Worm (Caenorhabditis elegans) whole organism, young adult: ENCODE results near the gene dos-3.

Source experiments
- F22D6.2 ChIP-seq: sonication (generic microtip); optimal IDR thresholded peaks from 2 replicates; lab custom pipeline; 2016; ENCODE audit warnings: mild to moderate bottlenecking, missing genetic modification characterization, missing compliant biosample characterization
- F52B5.7 ChIP-seq: sonication (generic microtip); optimal IDR thresholded peaks from 2 replicates; lab custom pipeline; 2016; ENCODE audit warnings: mild to moderate bottlenecking, missing genetic modification characterization, missing compliant biosample characterization
- F57C9.4 ChIP-seq: sonication (generic microtip); optimal IDR thresholded peaks from 2 replicates; lab custom pipeline; 2017; ENCODE audit warnings: mild to moderate bottlenecking, missing genetic modification characterization, missing compliant biosample characterization
- T26A5.8 ChIP-seq: sonication (generic microtip); optimal IDR thresholded peaks from 2 replicates; lab custom pipeline; 2016; ENCODE audit warnings: missing genetic modification characterization, missing compliant biosample characterization
- Y56A3A.18 ChIP-seq: fragments of 200-800 bp; sonication (Bioruptor generic); IDR thresholded peaks from 2 replicates; pipeline ENCODE4 v1.3.6; 2022; ENCODE audit warnings: missing genetic modification reagents, missing genetic modification characterization, missing compliant biosample characterization
- ets-4 ChIP-seq: fragments of 200-800 bp; sonication (Bioruptor generic); optimal IDR thresholded peaks from 2 replicates; lab custom pipeline; 2018; ENCODE audit warnings: mild to moderate bottlenecking, missing genetic modification characterization, missing compliant biosample characterization
- snpc-4 ChIP-seq, 5 experiments: fragments of 150-350 bp in 1 of 5; sonication (generic microtip) in 4 of 5; optimal IDR thresholded peaks; 2 replicates each; lab custom pipeline; 2014 to 2018; ENCODE audit warnings: missing genetic modification characterization in 5 of 5, missing biosample characterization in 3 of 5, antibody characterized with exemption in 2 of 5, mild to moderate bottlenecking in 2 of 5, missing compliant biosample characterization in 2 of 5, missing genotype in 2 of 5, moderate library complexity in 2 of 5, missing genetic modification reagents in 1 of 5
- unc-130 ChIP-seq: sonication (generic microtip); optimal IDR thresholded peaks from 2 replicates; lab custom pipeline; 2016; ENCODE audit warnings: missing genetic modification reagents, missing genetic modification characterization, missing compliant biosample characterization

DNA sequence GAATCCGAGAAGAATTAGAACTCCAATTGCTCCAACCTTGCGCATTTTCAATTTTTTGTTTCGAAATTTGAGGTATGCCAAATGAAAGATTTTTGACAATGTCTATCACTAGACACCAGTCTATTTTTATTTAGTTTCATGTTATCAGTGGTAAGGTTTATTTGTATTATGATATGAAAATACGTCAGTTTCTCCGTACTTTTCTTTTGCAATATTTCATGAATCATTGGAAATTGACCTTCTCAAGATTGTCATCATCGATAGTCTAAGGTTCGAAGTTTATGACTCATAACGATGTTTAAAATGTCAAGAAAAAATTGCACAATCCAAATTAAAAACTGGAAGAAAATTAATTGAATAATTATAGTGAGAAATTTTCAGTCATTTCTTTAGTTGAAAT is 34.0 kb upstream of the dos-3 start, which contains the start of gene clc-19:
- TF ChIP-seq Y56A3A.18 (GFP tag; lab: Robert Waterston, UW) = no peak
- no peak for TF ChIP-seq F57C9.4 (tag; lab: Kevin White, UChicago)
- TF ChIP-seq unc-130 (GFP tag; lab: Kevin White, UChicago) = no peak
- no peak for TF ChIP-seq T26A5.8 (tag; lab: Kevin White, UChicago)
- TF ChIP-seq ets-4 (GFP tag; lab: Kevin White, UChicago) = no peak
- TF ChIP-seq snpc-4 (GFP tag; optimal IDR thresholded peaks at IDR 0.05; lab: Kevin White, UChicago) = no peak
- no peak for TF ChIP-seq snpc-4 (tag; optimal IDR thresholded peaks at IDR 0.05; lab: Kevin White, UChicago)
- no peak for TF ChIP-seq F22D6.2 (tag; lab: Kevin White, UChicago)
- no peak for TF ChIP-seq F52B5.7
